Worm (Caenorhabditis elegans) whole organism, early embryonic: Measurements from ENCODE around the gene pals-40.

Experiments used
- ama-1 ChIP-seq: fragments of 150-350 bp; optimal IDR thresholded peaks from 2 replicates; lab custom pipeline; 2014
- ceh-36 ChIP-seq: sonication (generic microtip); optimal IDR thresholded peaks from 2 replicates; lab custom pipeline; 2016; ENCODE audit warnings: missing genetic modification characterization, inconsistent platforms, missing compliant biosample characterization
- flt-1 ChIP-seq: fragments of 200-800 bp; sonication (Bioruptor generic); IDR thresholded peaks from 2 replicates; pipeline ENCODE4 v1.3.6; 2022; ENCODE audit warnings: missing genetic modification characterization, missing compliant biosample characterization
- hmbx-1 ChIP-seq: sonication (generic microtip); optimal IDR thresholded peaks from 2 replicates; lab custom pipeline; 2016; ENCODE audit warnings: mild to moderate bottlenecking, missing genetic modification characterization, missing compliant biosample characterization
- hmg-4 ChIP-seq: fragments of 200-800 bp; sonication (Bioruptor generic); optimal IDR thresholded peaks from 2 replicates; lab custom pipeline; 2018; ENCODE audit warnings: mild to moderate bottlenecking, missing genetic modification characterization, missing compliant biosample characterization
- hnd-1 ChIP-seq: sonication (generic microtip); optimal IDR thresholded peaks from 2 replicates; lab custom pipeline; 2016; ENCODE audit warnings: missing genetic modification characterization, missing compliant biosample characterization
- scrt-1 ChIP-seq: fragments of 200-800 bp; sonication (Bioruptor generic); IDR thresholded peaks from 2 replicates; pipeline ENCODE4 v1.3.6; 2022; ENCODE audit warnings: missing genetic modification characterization, missing compliant biosample characterization
- sea-1 ChIP-seq: fragments of 200-800 bp; sonication (Bioruptor generic); conservative IDR thresholded peaks from 2 replicates; pipeline ENCODE4 v1.3.6; 2022; ENCODE audit warnings: missing genetic modification characterization, missing compliant biosample characterization

DNA sequence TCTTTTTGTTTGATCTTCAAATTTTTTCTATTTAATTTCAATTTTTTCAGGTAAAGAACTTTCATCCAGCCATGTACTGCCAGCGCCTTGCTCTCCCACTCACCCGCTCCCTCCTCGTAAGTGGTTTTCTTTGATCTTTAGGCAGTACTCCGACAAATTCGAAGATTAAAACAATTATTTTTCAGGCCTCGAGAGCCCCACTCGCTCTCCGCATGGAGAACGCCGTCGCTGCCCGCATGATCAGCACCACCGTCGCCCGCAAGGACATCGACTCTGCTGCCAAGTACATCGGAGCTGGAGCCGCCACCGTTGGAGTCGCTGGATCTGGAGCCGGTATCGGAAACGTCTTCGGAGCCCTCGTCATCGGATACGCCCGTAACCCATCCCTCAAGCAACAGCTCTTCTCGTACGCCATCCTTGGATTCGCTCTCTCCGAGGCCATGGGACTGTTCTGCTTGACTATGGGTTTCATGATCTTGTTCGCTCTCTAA lies 41.4 kb upstream of the pals-40 start, which contains the start of gene Y82E9BR.3:
- TF ChIP-seq flt-1 (GFP tag; lab: Robert Waterston, UW): no peak
- no peak for TF ChIP-seq hmbx-1 (tag; lab: Kevin White, UChicago)
- no peak for TF ChIP-seq ama-1 (lab: Kevin White, UChicago)
- no peak for TF ChIP-seq scrt-1 (GFP tag; lab: Robert Waterston, UW)
- TF ChIP-seq hnd-1 (tag; lab: Kevin White, UChicago): no peak
- no peak for TF ChIP-seq ceh-36 (tag; lab: Kevin White, UChicago)
- no peak for TF ChIP-seq hmg-4 (GFP tag; lab: Kevin White, UChicago)
- TF ChIP-seq sea-1 (GFP tag; lab: Robert Waterston, UW): no peak
